Fruit fly (Drosophila melanogaster) whole organism, embryonic: Measurements from ENCODE around the gene Cubn.

ENCODE experiments used
- BEAF-32 ChIP-seq: fragments of 200-800 bp; sonication (Bioruptor generic); optimal IDR thresholded peaks from 3 replicates; lab custom pipeline; 2017; ENCODE audit warnings: missing biosample characterization, missing genetic modification characterization, mild to moderate bottlenecking, moderate library complexity, missing genetic modification reagents
- Bgb ChIP-seq: fragments of 200-800 bp; sonication (Bioruptor generic); IDR thresholded peaks from 2 replicates; pipeline ENCODE4 v1.3.6; 2022; ENCODE audit warnings: missing biosample characterization, missing genetic modification characterization; ENCODE audit not compliant: partially characterized antibody
- Blimp-1 ChIP-seq: fragments of 200-800 bp; sonication (Bioruptor generic); optimal IDR thresholded peaks from 3 replicates; lab custom pipeline; 2018; ENCODE audit warnings: missing biosample characterization, missing genetic modification characterization, mild to moderate bottlenecking, moderate library complexity, missing genetic modification reagents
- CG10565 ChIP-seq: fragments of 200-800 bp; sonication (Bioruptor generic); optimal IDR thresholded peaks from 3 replicates; lab custom pipeline; 2016; ENCODE audit warnings: missing biosample characterization, mild to moderate bottlenecking, missing genetic modification characterization
- CG13296 ChIP-seq: fragments of 200-800 bp; sonication (Bioruptor generic); optimal IDR thresholded peaks from 3 replicates; lab custom pipeline; 2018; ENCODE audit warnings: missing biosample characterization, mild to moderate bottlenecking, missing genetic modification characterization
- CG16815 ChIP-seq: fragments of 200-800 bp; sonication (Bioruptor generic); optimal IDR thresholded peaks from 3 replicates; lab custom pipeline; 2017; ENCODE audit warnings: missing biosample characterization, mild to moderate bottlenecking, missing genetic modification characterization
- CG2889 ChIP-seq: fragments of 200-800 bp; sonication (Bioruptor generic); IDR thresholded peaks from 3 replicates; pipeline ENCODE4 v1.3.6; 2022; ENCODE audit warnings: missing biosample characterization, missing genetic modification characterization
- CG32532 ChIP-seq: fragments of 200-800 bp; sonication (Bioruptor generic); IDR thresholded peaks from 2 replicates; pipeline ENCODE4 v1.3.6; 2022; ENCODE audit warnings: missing biosample characterization, missing genetic modification characterization
- CG32767 ChIP-seq: fragments of 200-800 bp; sonication (Bioruptor generic); IDR thresholded peaks from 2 replicates; pipeline ENCODE4 v1.3.6; 2022; ENCODE audit warnings: missing biosample characterization, missing genetic modification characterization
- CG34376 ChIP-seq: fragments of 200-800 bp; sonication (Bioruptor generic); optimal IDR thresholded peaks from 2 replicates; lab custom pipeline; 2018; ENCODE audit warnings: missing biosample characterization, mild to moderate bottlenecking, missing genetic modification characterization
- CG6272 ChIP-seq: fragments of 200-800 bp; sonication (Bioruptor generic); IDR thresholded peaks from 2 replicates; pipeline ENCODE4 v1.3.6; 2022; ENCODE audit warnings: missing biosample characterization, missing genetic modification characterization
- CG6765 ChIP-seq: fragments of 200-800 bp; sonication (Bioruptor generic); optimal IDR thresholded peaks from 3 replicates; lab custom pipeline; 2017; ENCODE audit warnings: missing biosample characterization, mild to moderate bottlenecking, missing genetic modification characterization
- CG6813 ChIP-seq: fragments of 200-800 bp; sonication (Bioruptor generic); optimal IDR thresholded peaks from 2 replicates; lab custom pipeline; 2017; ENCODE audit warnings: missing biosample characterization, missing genetic modification characterization, mild to moderate bottlenecking, moderate library complexity, missing genetic modification reagents
- CG7786 ChIP-seq: fragments of 200-800 bp; sonication (Bioruptor generic); optimal IDR thresholded peaks from 2 replicates; lab custom pipeline; 2016; ENCODE audit warnings: missing biosample characterization, missing genetic modification characterization
- CG9727 ChIP-seq: fragments of 200-800 bp; sonication (Bioruptor generic); optimal IDR thresholded peaks from 3 replicates; lab custom pipeline; 2017; ENCODE audit warnings: missing biosample characterization, mild to moderate bottlenecking, missing genetic modification characterization
- CG9932 ChIP-seq: fragments of 200-800 bp; sonication (Bioruptor generic); IDR thresholded peaks from 2 replicates; pipeline ENCODE4 v1.3.6; 2022; ENCODE audit warnings: missing biosample characterization, missing genetic modification characterization
- CrebB ChIP-seq: fragments of 200-800 bp; sonication (Bioruptor generic); optimal IDR thresholded peaks from 3 replicates; lab custom pipeline; 2018; ENCODE audit warnings: missing biosample characterization, mild to moderate bottlenecking, missing genetic modification characterization
- D19A ChIP-seq: fragments of 200-800 bp; optimal IDR thresholded peaks from 3 replicates; lab custom pipeline; 2019; ENCODE audit warnings: missing biosample characterization, mild to moderate bottlenecking, missing genetic modification characterization, moderate library complexity
- Dp ChIP-seq: fragments of 200-800 bp; sonication (Bioruptor generic); optimal IDR thresholded peaks from 2 replicates; lab custom pipeline; 2018; ENCODE audit warnings: missing biosample characterization, mild to moderate bottlenecking, missing genetic modification characterization, moderate library complexity
- Ets97D ChIP-seq: fragments of 200-800 bp; sonication (Bioruptor generic); optimal IDR thresholded peaks from 3 replicates; lab custom pipeline; 2016; ENCODE audit warnings: missing biosample characterization, missing genetic modification characterization
- Fer1 ChIP-seq: fragments of 200-800 bp; sonication (Bioruptor generic); optimal IDR thresholded peaks from 2 replicates; lab custom pipeline; 2017; ENCODE audit warnings: missing biosample characterization, mild to moderate bottlenecking, missing genetic modification characterization
- Gsc ChIP-seq: fragments of 200-800 bp; sonication (Bioruptor generic); IDR thresholded peaks from 2 replicates; pipeline ENCODE4 v1.3.6; 2022; ENCODE audit warnings: missing biosample characterization, missing genetic modification characterization
- H2.0 ChIP-seq: fragments of 200-800 bp; sonication (Bioruptor generic); IDR thresholded peaks from 2 replicates; pipeline ENCODE4 v1.3.6; 2022; ENCODE audit warnings: missing biosample characterization, missing genetic modification characterization
- HLHmδ ChIP-seq: fragments of 200-800 bp; sonication (Bioruptor generic); optimal IDR thresholded peaks from 2 replicates; lab custom pipeline; 2018; ENCODE audit warnings: missing biosample characterization, mild to moderate bottlenecking, missing genetic modification characterization, moderate library complexity
- HmgD ChIP-seq: fragments of 200-800 bp; sonication (Bioruptor generic); optimal IDR thresholded peaks from 3 replicates; lab custom pipeline; 2016; ENCODE audit warnings: missing biosample characterization, missing genetic modification characterization
- Hmx ChIP-seq: fragments of 200-800 bp; sonication (Bioruptor generic); optimal IDR thresholded peaks from 2 replicates; lab custom pipeline; 2016; ENCODE audit warnings: missing biosample characterization, missing genetic modification characterization
- Hr78 ChIP-seq, 2 experiments: fragments of 200-800 bp in 1 of 2; fragments of >200 bp in 1 of 2; sonication (Bioruptor generic) in 1 of 2; optimal IDR thresholded peaks; 2 replicates each; lab custom pipeline; 2017 to 2019; ENCODE audit warnings: missing biosample characterization in 2 of 2, missing genetic modification characterization in 2 of 2, mild to moderate bottlenecking in 1 of 2, moderate library complexity in 1 of 2
- MTF-1 ChIP-seq: fragments of 200-800 bp; sonication (Bioruptor generic); optimal IDR thresholded peaks from 2 replicates; lab custom pipeline; 2018; ENCODE audit warnings: missing biosample characterization, mild to moderate bottlenecking, missing genetic modification characterization, borderline replicate concordance
- Med ChIP-seq: fragments of 200-800 bp; sonication (Bioruptor generic); peaks from one replicate; lab custom pipeline; 2016; ENCODE audit warnings: missing biosample characterization, missing genetic modification characterization, mild to moderate bottlenecking, inconsistent platforms, moderate library complexity
- Neu2 ChIP-seq: fragments of 200-800 bp; sonication (Bioruptor generic); optimal IDR thresholded peaks from 3 replicates; lab custom pipeline; 2016; ENCODE audit warnings: missing biosample characterization, missing genetic modification characterization, borderline replicate concordance
- Sry-β ChIP-seq: fragments of 200-800 bp; sonication (Bioruptor generic); optimal IDR thresholded peaks from 2 replicates; lab custom pipeline; 2018; ENCODE audit warnings: missing biosample characterization, mild to moderate bottlenecking, missing genetic modification characterization, moderate library complexity
- cg ChIP-seq: fragments of 200-800 bp; sonication (Bioruptor generic); optimal IDR thresholded peaks from 3 replicates; lab custom pipeline; 2019; ENCODE audit warnings: missing biosample characterization, mild to moderate bottlenecking, missing genetic modification characterization, moderate library complexity
- chinmo ChIP-seq: fragments of 200-800 bp; sonication (Bioruptor generic); IDR thresholded peaks from 4 replicates; pipeline ENCODE4 v1.3.6; 2022; ENCODE audit warnings: missing biosample characterization, missing genetic modification characterization; ENCODE audit not compliant: partially characterized antibody
- corto ChIP-seq: fragments of 200-800 bp; sonication (Bioruptor generic); optimal IDR thresholded peaks from 2 replicates; lab custom pipeline; 2016; ENCODE audit warnings: missing biosample characterization, mild to moderate bottlenecking, missing genetic modification characterization, moderate library complexity
- cwo ChIP-seq: fragments of 200-800 bp; sonication (Bioruptor generic); optimal IDR thresholded peaks from 3 replicates; lab custom pipeline; 2017; ENCODE audit warnings: missing biosample characterization, missing genetic modification characterization, mild to moderate bottlenecking, moderate library complexity, missing genetic modification reagents
- danr ChIP-seq: fragments of 200-800 bp; sonication (Bioruptor generic); IDR thresholded peaks from 2 replicates; pipeline ENCODE4 v1.3.6; 2022; ENCODE audit warnings: missing biosample characterization, missing genetic modification characterization
- gce ChIP-seq: fragments of 200-800 bp; sonication (Bioruptor generic); IDR thresholded peaks from 3 replicates; pipeline ENCODE4 v1.3.6; 2022; ENCODE audit warnings: missing biosample characterization, missing genetic modification characterization
- grau ChIP-seq: fragments of 200-800 bp; optimal IDR thresholded peaks from 3 replicates; lab custom pipeline; 2019; ENCODE audit warnings: missing biosample characterization, mild to moderate bottlenecking, missing genetic modification characterization, moderate library complexity
- kni ChIP-seq: fragments of 200-800 bp; sonication (Bioruptor generic); optimal IDR thresholded peaks from 3 replicates; lab custom pipeline; 2017; ENCODE audit warnings: mild to moderate bottlenecking, missing biosample characterization, missing genetic modification reagents, missing genetic modification characterization
- nau ChIP-seq: fragments of 200-800 bp; sonication (Bioruptor generic); optimal IDR thresholded peaks from 3 replicates; lab custom pipeline; 2017; ENCODE audit warnings: missing biosample characterization, mild to moderate bottlenecking, missing genetic modification characterization, missing genetic modification reagents
- nom ChIP-seq: fragments of 200-800 bp; sonication (Bioruptor generic); optimal IDR thresholded peaks from 2 replicates; lab custom pipeline; 2017; ENCODE audit warnings: missing biosample characterization, missing genetic modification characterization, mild to moderate bottlenecking, moderate library complexity, missing genetic modification reagents
- onecut ChIP-seq: fragments of 200-800 bp; sonication (Bioruptor generic); IDR thresholded peaks from 2 replicates; pipeline ENCODE4 v1.3.6; 2022; ENCODE audit warnings: missing biosample characterization, missing genetic modification characterization
- pros ChIP-seq: fragments of 200-800 bp; sonication (Bioruptor generic); optimal IDR thresholded peaks from 3 replicates; lab custom pipeline; 2019; ENCODE audit warnings: missing biosample characterization, mild to moderate bottlenecking, missing genetic modification characterization, moderate library complexity
- scrt ChIP-seq: fragments of 200-800 bp; sonication (Bioruptor generic); optimal IDR thresholded peaks from 2 replicates; lab custom pipeline; 2018; ENCODE audit warnings: missing biosample characterization, mild to moderate bottlenecking, missing genetic modification characterization, moderate library complexity
- sens ChIP-seq: fragments of 200-800 bp; sonication (Bioruptor generic); peaks from one replicate; lab custom pipeline; 2016; ENCODE audit warnings: missing biosample characterization, missing genetic modification characterization
- so ChIP-seq: fragments of 200-800 bp; sonication (Bioruptor generic); IDR thresholded peaks from 3 replicates; pipeline ENCODE4 v1.3.6; 2022; ENCODE audit warnings: missing biosample characterization, missing genetic modification characterization
- sqz ChIP-seq: fragments of 200-800 bp; sonication (Bioruptor generic); optimal IDR thresholded peaks from 3 replicates; lab custom pipeline; 2018; ENCODE audit warnings: missing biosample characterization, mild to moderate bottlenecking, missing genetic modification characterization
- sr ChIP-seq: fragments of 200-800 bp; sonication (Bioruptor generic); IDR thresholded peaks from 3 replicates; pipeline ENCODE4 v1.3.6; 2022; ENCODE audit warnings: missing biosample characterization, missing genetic modification characterization
- yki ChIP-seq: fragments of >200 bp; optimal IDR thresholded peaks from 3 replicates; lab custom pipeline; 2018
- zfh1 ChIP-seq: fragments of 200-800 bp; sonication (Bioruptor generic); IDR thresholded peaks from 3 replicates; pipeline ENCODE4 v1.3.6; 2022; ENCODE audit warnings: missing biosample characterization, missing genetic modification characterization

Cubn gene

dm6 chrX:9581869-9582268 is 10.8 kb upstream of the Cubn start (continued):
- TF ChIP-seq CG16815 (GFP tag; lab: Kevin White, UChicago) (no peak), nom (GFP tag; lab: Kevin White, UChicago) (peak; percentile 9), sens (GFP tag; lab: Kevin White, UChicago) (peak; percentile 54), CrebB (tag; lab: Kevin White, UChicago) (peak; percentile 19), Hmx (no peak), BEAF-32 (no peak), D19A (tag; lab: Kevin White, UChicago) (no peak), sr (0 out of 3 replicates have a peak, but pooled peaks have one; percentile 44), CG7786 (GFP tag; lab: Kevin White, UChicago) (no peak), kni (peak; percentile 58), Gsc (GFP tag; lab: Robert Waterston, UW) (no peak), pros (GFP tag; lab: Kevin White, UChicago) (no peak), CG6272 (GFP tag; lab: Robert Waterston, UW) (no peak), CG32532 (GFP tag; lab: Robert Waterston, UW) (0 out of 2 replicates have a peak, but pooled peaks have one; percentile 19), H2.0 (GFP tag; lab: Robert Waterston, UW) (no peak), CG34376 (GFP tag; lab: Kevin White, UChicago) (peak; percentile 27), onecut (GFP tag; lab: Robert Waterston, UW) (peak; percentile 98), CG10565 (GFP tag; lab: Kevin White, UChicago) (no peak), Bgb (GFP tag; lab: Robert Waterston, UW) (peak; percentile 30; the same call in 1 of the 2 replicates), corto (GFP tag; lab: Kevin White, UChicago) (no peak), Hr78 (GFP tag; optimal IDR thresholded peaks at IDR 0.05; lab: Kevin White, UChicago) (peak in 1 of 2 experiments; percentile 39), Blimp-1 (GFP tag; lab: Kevin White, UChicago) (peak; percentile 57), cg (GFP tag; lab: Kevin White, UChicago) (peak; percentile 95), Ets97D (no peak), Fer1 (GFP tag; lab: Kevin White, UChicago) (peak; percentile 4), danr (no peak), grau (no peak), CG6765 (peak; percentile 14), nau (GFP tag; lab: Kevin White, UChicago) (peak; percentile 28), chinmo (GFP tag; lab: Robert Waterston, UW) (peak; percentile 79; the same call in 1 of the 4 replicates), CG6813 (GFP tag; lab: Kevin White, UChicago) (peak; percentile 5), HLHmδ (GFP tag; lab: Kevin White, UChicago) (no peak), Med (GFP tag; lab: Kevin White, UChicago) (peak; percentile 71), cwo (GFP tag; lab: Kevin White, UChicago) (peak; percentile 18), CG32767 (peak; percentile 78), gce (GFP tag; lab: Robert Waterston, UW) (no peak), CG9932 (0 out of 2 replicates have a peak, but pooled peaks have one; percentile 8), MTF-1 (no peak)
- TF ChIP-seq, all 482 proteins: peak for 37

dm6 chrX:9580544-9580943 is 9.4 kb upstream of the Cubn start:
- TF ChIP-seq so (GFP tag; lab: Robert Waterston, UW) = no peak
- TF ChIP-seq CG9727 (GFP tag; lab: Kevin White, UChicago) = no peak
- TF ChIP-seq Sry-β (GFP tag; lab: Kevin White, UChicago) = no peak
- TF ChIP-seq yki (lab: Kevin White, UChicago) = no peak
- TF ChIP-seq CG6813 (GFP tag; lab: Kevin White, UChicago) = no peak
- TF ChIP-seq nom (GFP tag; lab: Kevin White, UChicago) = peak; percentile 17
- no peak for TF ChIP-seq Neu2
- TF ChIP-seq scrt = no peak
- TF ChIP-seq zfh1 = no peak
- TF ChIP-seq sqz (GFP tag; lab: Kevin White, UChicago) = peak; percentile 72
- peak in 1 of 2 experiments; percentile 57 for TF ChIP-seq Hr78 (GFP tag; optimal IDR thresholded peaks at IDR 0.05; lab: Kevin White, UChicago)
- no peak for TF ChIP-seq HmgD
- TF ChIP-seq CG13296 (GFP tag; lab: Kevin White, UChicago) = no peak
- TF ChIP-seq Dp (GFP tag; lab: Kevin White, UChicago) = no peak
- TF ChIP-seq CG32767 = no peak
- no peak for TF ChIP-seq CG2889 (GFP tag; lab: Robert Waterston, UW)
- no peak for TF ChIP-seq kni
- no peak for TF ChIP-seq CG16815 (GFP tag; lab: Kevin White, UChicago)
